Fruit fly (Drosophila melanogaster): Measurements from ENCODE around the gene mRpL44.

Gene mRpL44

dm6 chr3R:5517002-5517875 lies 46.8 kb upstream of the mRpL44 start, which contains the start of gene Itpr (continued):
- TF ChIP-seq bbx (GFP tag; IDR thresholded peaks at IDR 0.05; ENCODE audit: partially characterized antibody) (peak; percentile 54), prd (optimal IDR thresholded peaks at IDR 0.05) (no peak), prd (GFP tag; IDR thresholded peaks at IDR 0.05) (peak; percentile 13; the same call in 1 of the 3 replicates), CG9932 (GFP tag; IDR thresholded peaks at IDR 0.05) (0 out of 2 replicates have a peak, but pooled peaks have one; percentile 16), E2f2 (GFP tag; IDR thresholded peaks at IDR 0.05) (peak; percentile 34; the same call in 1 of the 2 replicates), Eip74EF (GFP tag; optimal IDR thresholded peaks at IDR 0.05) (peak in 1 of 2 experiments; percentile 55), pzg (GFP tag; optimal IDR thresholded peaks at IDR 0.05) (peak; percentile 22), BEAF-32 (GFP tag; optimal IDR thresholded peaks at IDR 0.05) (peak; percentile 30), dysf (GFP tag; IDR thresholded peaks at IDR 0.05) (0 out of 3 replicates have a peak, but pooled peaks have one; percentile 18), CG4424 (GFP tag; optimal IDR thresholded peaks at IDR 0.05) (no peak), CG12299 (tag; optimal IDR thresholded peaks at IDR 0.05) (no peak), CG17385 (GFP tag; optimal IDR thresholded peaks at IDR 0.05) (peak; percentile 69), CG1832 (GFP tag; optimal IDR thresholded peaks at IDR 0.05) (peak; percentile 78), Drgx (GFP tag; IDR thresholded peaks at IDR 0.05) (no peak), cwo (GFP tag; optimal IDR thresholded peaks at IDR 0.05) (peak; percentile 73), chm (GFP tag; IDR thresholded peaks at IDR 0.05) (no peak), Trl (optimal IDR thresholded peaks at IDR 0.05) (peak; percentile 9 to 38), Trl (GFP tag; optimal IDR thresholded peaks at IDR 0.05) (no peak), eve (GFP tag; optimal IDR thresholded peaks at IDR 0.05) (no peak), knrl (GFP tag; IDR thresholded peaks at IDR 0.05; ENCODE audit: partially characterized antibody) (0 out of 3 replicates have a peak, but pooled peaks have one; percentile 14), MBD-R2 (GFP tag; IDR thresholded peaks at IDR 0.05) (no peak), CG8359 (GFP tag; optimal IDR thresholded peaks at IDR 0.05; ENCODE audit: borderline replicate concordance) (no peak), Myb (GFP tag; optimal IDR thresholded peaks at IDR 0.05) (peak; percentile 58), esg (GFP tag; conservative IDR thresholded peaks at IDR 0.05) (no peak), sna (GFP tag; IDR thresholded peaks at IDR 0.05; ENCODE audit: partially characterized antibody) (peak; percentile 55), dm (GFP tag; optimal IDR thresholded peaks at IDR 0.05) (peak; percentile 27), pan (optimal IDR thresholded peaks at IDR 0.05) (no peak), pan (GFP tag; optimal IDR thresholded peaks at IDR 0.05 in 1 of 2, IDR thresholded peaks at IDR 0.05 in 1 of 2) (peak in 1 of 2 experiments; percentile 6), Dfd (GFP tag; optimal IDR thresholded peaks at IDR 0.05) (peak in 1 of 2 experiments; percentile 3), odd (GFP tag; optimal IDR thresholded peaks at IDR 0.05) (peak; percentile 9), CG11085 (GFP tag; IDR thresholded peaks at IDR 0.05) (no peak), BtbVII (GFP tag; optimal IDR thresholded peaks at IDR 0.05) (peak; percentile 32), amos (GFP tag; IDR thresholded peaks at IDR 0.05; ENCODE audit: partially characterized antibody) (peak; percentile 50; the same call in 1 of the 2 replicates), Dip3 (GFP tag; optimal IDR thresholded peaks at IDR 0.05) (no peak), inv (GFP tag; IDR thresholded peaks at IDR 0.05; ENCODE audit: partially characterized antibody) (peak; percentile 36; the same call in 1 of the 2 replicates), Sin3A (optimal IDR thresholded peaks at IDR 0.05) (peak; percentile 44), crol (GFP tag; IDR thresholded peaks at IDR 0.05) (peak; percentile 93), hbn (GFP tag; IDR thresholded peaks at IDR 0.05; ENCODE audit: partially characterized antibody) (no peak), rib (GFP tag; IDR thresholded peaks at IDR 0.05) (peak; percentile 68; the same call in 1 of the 2 replicates), kay (GFP tag; optimal IDR thresholded peaks at IDR 0.05) (peak; percentile 55), vvl (GFP tag; IDR thresholded peaks at IDR 0.05) (peak; percentile 62), Jarid2 (GFP tag; optimal IDR thresholded peaks at IDR 0.05) (peak; percentile 87), stc (GFP tag; IDR thresholded peaks at IDR 0.05) (0 out of 2 replicates have a peak, but pooled peaks have one; percentile 20), Med (GFP tag) (peak; percentile 86), CG10462 (GFP tag; optimal IDR thresholded peaks at IDR 0.05) (peak; percentile 3), jigr1 (GFP tag; IDR thresholded peaks at IDR 0.05) (no peak), CG17361 (GFP tag; IDR thresholded peaks at IDR 0.05) (0 out of 3 replicates have a peak, but pooled peaks have one; percentile 12), CG9797 (GFP tag; optimal IDR thresholded peaks at IDR 0.05) (peak; percentile 69)

All from whole organism, embryonic.